Fruit fly (Drosophila melanogaster) whole organism, adult: ENCODE results near the gene CG31805.

Experiments
- CG11617 ChIP-seq: fragments of 200-800 bp; sonication (Bioruptor generic); optimal IDR thresholded peaks from 2 replicates; lab custom pipeline; 2017; ENCODE audit warnings: mild to moderate bottlenecking, missing biosample characterization, missing genetic modification reagents, missing genetic modification characterization
- CG12768 ChIP-seq: fragments of 200-800 bp; sonication (Bioruptor generic); optimal IDR thresholded peaks from 2 replicates; lab custom pipeline; 2017; ENCODE audit warnings: missing biosample characterization, missing genetic modification characterization, mild to moderate bottlenecking, moderate library complexity, missing genetic modification reagents
- CG14711 ChIP-seq: fragments of 200-800 bp; sonication (Bioruptor generic); optimal IDR thresholded peaks from 2 replicates; lab custom pipeline; 2018; ENCODE audit warnings: missing biosample characterization, mild to moderate bottlenecking, missing genetic modification characterization, moderate library complexity
- CG1620 ChIP-seq: fragments of 200-800 bp; sonication (Bioruptor generic); optimal IDR thresholded peaks from 2 replicates; lab custom pipeline; 2016; ENCODE audit warnings: missing biosample characterization, missing genetic modification characterization
- CG33017 ChIP-seq: fragments of 200-800 bp; sonication (Bioruptor generic); optimal IDR thresholded peaks from 2 replicates; lab custom pipeline; 2018; ENCODE audit warnings: missing biosample characterization, mild to moderate bottlenecking, missing genetic modification characterization, moderate library complexity
- CG5204 ChIP-seq: fragments of 200-800 bp; sonication (Bioruptor generic); optimal IDR thresholded peaks from 2 replicates; lab custom pipeline; 2016; ENCODE audit warnings: missing biosample characterization, missing genetic modification characterization
- CG7045 ChIP-seq: fragments of 200-800 bp; sonication (Bioruptor generic); optimal IDR thresholded peaks from 2 replicates; lab custom pipeline; 2017; ENCODE audit warnings: missing biosample characterization, mild to moderate bottlenecking, missing genetic modification characterization
- CG7101 ChIP-seq: fragments of 200-800 bp; sonication (Bioruptor generic); optimal IDR thresholded peaks from 2 replicates; lab custom pipeline; 2018; ENCODE audit warnings: missing biosample characterization, mild to moderate bottlenecking, missing genetic modification characterization, moderate library complexity
- Clk ChIP-seq: fragments of 200-800 bp; sonication (Bioruptor generic); optimal IDR thresholded peaks from 2 replicates; lab custom pipeline; 2017; ENCODE audit warnings: missing biosample characterization, missing genetic modification characterization
- Crg-1 ChIP-seq: fragments of 200-800 bp; sonication (Bioruptor generic); optimal IDR thresholded peaks from 2 replicates; lab custom pipeline; 2016; ENCODE audit warnings: missing biosample characterization, missing genetic modification characterization
- Hr96 ChIP-seq: fragments of 200-800 bp; sonication (Bioruptor generic); optimal IDR thresholded peaks from 2 replicates; lab custom pipeline; 2016; ENCODE audit warnings: missing biosample characterization, missing genetic modification characterization
- Mnt ChIP-seq: fragments of 200-800 bp; sonication (Bioruptor generic); optimal IDR thresholded peaks from 2 replicates; lab custom pipeline; 2016; ENCODE audit warnings: missing biosample characterization, mild to moderate bottlenecking, missing genetic modification characterization
- bab1 ChIP-seq: fragments of 200-800 bp; sonication (Bioruptor generic); optimal IDR thresholded peaks from 3 replicates; lab custom pipeline; 2019; ENCODE audit warnings: missing biosample characterization, mild to moderate bottlenecking, missing genetic modification characterization, moderate library complexity
- cic ChIP-seq: fragments of 200-800 bp; sonication (Bioruptor generic); optimal IDR thresholded peaks from 2 replicates; lab custom pipeline; 2017; ENCODE audit warnings: missing biosample characterization, mild to moderate bottlenecking, missing genetic modification characterization, moderate library complexity
- cnc ChIP-seq, 2 experiments: fragments of >200 bp; optimal IDR thresholded peaks; 2 replicates each; lab custom pipeline; 2017
- kay ChIP-seq: fragments of 200-800 bp; sonication (Bioruptor generic); peaks from one replicate; lab custom pipeline; 2016; ENCODE audit warnings: missing biosample characterization, missing genetic modification characterization, borderline replicate concordance
- ovo ChIP-seq: fragments of 200-800 bp; sonication (Bioruptor generic); optimal IDR thresholded peaks from 2 replicates; lab custom pipeline; 2016; ENCODE audit warnings: missing biosample characterization, missing genetic modification characterization
- pad ChIP-seq: fragments of 200-800 bp; sonication (Bioruptor generic); optimal IDR thresholded peaks from 3 replicates; lab custom pipeline; 2017; ENCODE audit warnings: missing biosample characterization, missing genetic modification characterization, mild to moderate bottlenecking, moderate library complexity, missing genetic modification reagents
- tj ChIP-seq: fragments of 200-800 bp; sonication (Bioruptor generic); optimal IDR thresholded peaks from 3 replicates; lab custom pipeline; 2017; ENCODE audit warnings: missing biosample characterization, mild to moderate bottlenecking, missing genetic modification characterization, moderate library complexity
- toe ChIP-seq: fragments of 200-800 bp; sonication (Bioruptor generic); optimal IDR thresholded peaks from 2 replicates; lab custom pipeline; 2016; ENCODE audit warnings: missing biosample characterization, missing genetic modification characterization

The CG31805 gene

DNA sequence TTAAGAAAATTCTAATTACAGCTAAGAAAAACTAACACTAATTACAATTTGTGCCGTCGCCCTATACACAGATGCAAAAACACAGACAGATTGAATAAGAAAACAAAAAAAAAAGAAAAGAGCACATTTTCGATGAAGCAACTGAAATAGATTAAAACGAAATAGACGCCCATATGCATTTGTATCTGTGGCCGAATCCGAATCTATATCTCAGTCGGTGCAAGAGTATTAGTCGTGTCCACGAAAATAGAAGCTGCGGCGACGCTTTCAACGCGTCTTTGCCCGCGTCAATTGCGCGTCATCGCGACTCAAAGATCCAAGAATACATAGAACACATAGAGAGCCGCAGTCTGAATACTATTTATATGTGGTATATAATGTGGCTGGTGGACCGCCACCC, 25.3 kb downstream of the CG31805 start:
- TF ChIP-seq CG7101 (tag; lab: Kevin White, UChicago) (no peak), Clk (GFP tag; lab: Kevin White, UChicago) (no peak), pad (no peak), Hr96 (GFP tag; lab: Kevin White, UChicago) (no peak), cic (GFP tag; lab: Kevin White, UChicago) (no peak), kay (GFP tag; lab: Kevin White, UChicago) (peak; percentile 54), Mnt (GFP tag; lab: Kevin White, UChicago) (no peak)

DNA sequence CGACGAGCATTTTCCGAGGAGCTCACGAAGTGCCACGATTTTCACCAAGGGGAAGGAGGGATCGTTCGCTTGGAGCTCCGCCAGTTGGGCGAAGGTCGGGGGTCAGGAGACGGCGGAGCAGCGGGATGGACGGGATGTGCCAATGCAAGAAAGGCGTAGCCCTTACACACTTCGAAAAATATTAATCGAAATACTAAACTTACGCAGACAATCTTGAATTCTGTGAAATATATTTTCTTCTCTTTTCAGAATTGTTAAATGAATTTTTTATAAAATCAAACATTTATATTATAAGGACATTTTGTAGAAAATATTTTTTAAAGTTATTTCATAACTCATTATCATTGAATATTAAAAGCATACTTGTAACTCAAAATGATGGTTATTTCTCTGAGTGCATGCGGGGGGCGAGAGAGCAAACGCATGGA, 31.4 kb downstream of the CG31805 start:
- TF ChIP-seq CG7101 (tag; lab: Kevin White, UChicago) (no peak), CG12768 (GFP tag; lab: Kevin White, UChicago) (no peak), ovo (GFP tag; lab: Kevin White, UChicago) (no peak), CG14711 (tag; lab: Kevin White, UChicago) (no peak), Clk (GFP tag; lab: Kevin White, UChicago) (no peak), pad (no peak), CG1620 (GFP tag; lab: Kevin White, UChicago) (no peak), CG5204 (GFP tag; lab: Kevin White, UChicago) (no peak), toe (no peak), bab1 (no peak), cic (GFP tag; lab: Kevin White, UChicago) (no peak), CG11617 (GFP tag; lab: Kevin White, UChicago) (no peak), tj (GFP tag; lab: Kevin White, UChicago) (no peak), Hr96 (GFP tag; lab: Kevin White, UChicago) (no peak), CG33017 (tag; lab: Kevin White, UChicago) (no peak), cnc (optimal IDR thresholded peaks at IDR 0.05; lab: Kevin White, UChicago) (no peak), kay (GFP tag; lab: Kevin White, UChicago) (no peak), Crg-1 (GFP tag; lab: Kevin White, UChicago) (no peak), CG7045 (GFP tag; lab: Kevin White, UChicago) (no peak)

DNA sequence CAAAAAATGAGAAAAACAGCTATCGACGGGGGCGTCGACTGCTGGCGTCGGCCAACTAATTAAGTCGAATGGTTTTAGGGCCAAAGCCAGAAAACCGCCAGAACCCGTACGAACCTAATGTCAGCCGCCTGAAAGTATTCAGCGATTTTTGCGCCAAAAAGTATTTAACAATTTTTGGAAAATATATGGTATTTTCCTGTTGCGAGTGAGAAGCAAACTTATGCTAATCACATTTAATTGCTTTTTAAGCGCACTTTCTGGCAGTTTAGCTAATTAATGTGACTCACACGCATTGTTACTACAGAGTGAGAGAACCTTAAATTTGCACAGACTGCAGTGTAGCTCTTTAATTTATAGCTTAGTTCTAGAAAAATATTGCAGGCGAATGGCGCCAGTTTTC, 37.7 kb downstream of the CG31805 start:
- no peak for TF ChIP-seq toe
- no peak for TF ChIP-seq CG11617 (GFP tag; lab: Kevin White, UChicago)
- TF ChIP-seq Mnt (GFP tag; lab: Kevin White, UChicago): no peak
- TF ChIP-seq Hr96 (GFP tag; lab: Kevin White, UChicago): no peak
- no peak for TF ChIP-seq CG5204 (GFP tag; lab: Kevin White, UChicago)
- TF ChIP-seq cic (GFP tag; lab: Kevin White, UChicago): no peak
- TF ChIP-seq pad: no peak

dm6 chr2L:16861126-16861525, 39.1 kb downstream of the CG31805 start, which contains the start of gene CG6012:
Gene CG6012, minus strand, starts transcription at chr2L:16861489.
- TF ChIP-seq CG33017 (tag; lab: Kevin White, UChicago) (no peak), cic (GFP tag; lab: Kevin White, UChicago) (peak; percentile 11)

- TF ChIP-seq CG7101 (tag; lab: Kevin White, UChicago) (no peak), Mnt (GFP tag; lab: Kevin White, UChicago) (no peak), CG11617 (GFP tag; lab: Kevin White, UChicago) (no peak), ovo (GFP tag; lab: Kevin White, UChicago) (no peak), CG14711 (tag; lab: Kevin White, UChicago) (no peak), cic (GFP tag; lab: Kevin White, UChicago) (no peak), CG33017 (tag; lab: Kevin White, UChicago) (no peak), Crg-1 (GFP tag; lab: Kevin White, UChicago) (no peak), CG1620 (GFP tag; lab: Kevin White, UChicago) (no peak), toe (no peak), pad (no peak), Hr96 (GFP tag; lab: Kevin White, UChicago) (no peak), kay (GFP tag; lab: Kevin White, UChicago) (no peak), CG12768 (GFP tag; lab: Kevin White, UChicago) (no peak), tj (GFP tag; lab: Kevin White, UChicago) (no peak), bab1 (no peak), cnc (optimal IDR thresholded peaks at IDR 0.05; lab: Kevin White, UChicago) (no peak)
Measured at dm6 chr2L:16859566-16859965, 40.7 kb downstream of the CG31805 start.

dm6 chr2L:16859103-16859502, 41.2 kb downstream of the CG31805 start:
- no peak for TF ChIP-seq Clk (GFP tag; lab: Kevin White, UChicago)
- no peak for TF ChIP-seq tj (GFP tag; lab: Kevin White, UChicago)
- TF ChIP-seq toe: no peak
- TF ChIP-seq CG7101 (tag; lab: Kevin White, UChicago): no peak
- TF ChIP-seq Mnt (GFP tag; lab: Kevin White, UChicago): no peak
- TF ChIP-seq Hr96 (GFP tag; lab: Kevin White, UChicago): no peak
- TF ChIP-seq CG1620 (GFP tag; lab: Kevin White, UChicago): no peak
- no peak for TF ChIP-seq cnc (optimal IDR thresholded peaks at IDR 0.05; lab: Kevin White, UChicago)
- no peak for TF ChIP-seq bab1
- TF ChIP-seq ovo (GFP tag; lab: Kevin White, UChicago): no peak
- no peak for TF ChIP-seq kay (GFP tag; lab: Kevin White, UChicago)
- TF ChIP-seq CG14711 (tag; lab: Kevin White, UChicago): no peak
- no peak for TF ChIP-seq pad
- TF ChIP-seq Crg-1 (GFP tag; lab: Kevin White, UChicago): no peak
- no peak for TF ChIP-seq CG5204 (GFP tag; lab: Kevin White, UChicago)
- no peak for TF ChIP-seq cic (GFP tag; lab: Kevin White, UChicago)
- TF ChIP-seq CG12768 (GFP tag; lab: Kevin White, UChicago): no peak
